Fruit fly (Drosophila melanogaster): ENCODE results near the gene CG11693.

CG11693 gene

DNA sequence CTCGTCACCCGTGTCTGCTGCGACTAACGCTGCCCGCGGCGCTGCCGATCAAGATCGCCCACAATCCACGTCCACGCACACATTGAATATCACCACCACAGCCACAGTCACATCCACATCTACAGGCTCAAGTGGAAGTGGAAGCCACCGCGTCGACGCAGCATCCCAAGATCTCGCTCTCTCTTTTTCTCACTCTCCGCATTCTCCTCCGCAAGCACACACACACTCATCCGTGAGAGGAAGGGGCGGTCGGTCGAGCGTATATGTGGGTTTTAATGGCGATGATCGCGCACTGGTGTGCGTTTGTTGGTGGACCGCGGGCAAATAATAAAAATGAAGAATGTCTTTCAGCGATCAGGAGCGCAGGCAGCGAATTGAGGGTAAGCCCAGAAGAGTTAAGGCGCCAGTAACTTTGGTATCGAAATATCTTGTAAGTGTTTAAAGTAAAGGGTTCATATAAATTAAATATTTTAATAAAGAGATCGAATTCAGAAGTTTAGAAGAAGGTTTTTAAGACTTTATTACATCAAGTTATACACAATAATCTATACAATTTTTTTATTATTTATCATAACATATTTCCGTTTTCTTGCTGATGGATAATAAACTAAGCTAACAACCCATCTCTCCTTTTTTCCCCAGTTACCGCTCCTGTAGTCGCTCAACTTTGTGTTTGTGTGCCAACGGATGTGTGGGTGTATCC, 23.3 kb upstream of the CG11693 start, which contains the start of gene Poxm (continued):
- peak; percentile 82 for TF ChIP-seq CG8765 (GFP tag; IDR thresholded peaks at IDR 0.05)
- TF ChIP-seq CG2712 (tag; optimal IDR thresholded peaks at IDR 0.05) = peak; percentile 96
- TF ChIP-seq Six4 (GFP tag; optimal IDR thresholded peaks at IDR 0.05) = peak; percentile 88
- TF ChIP-seq Tbp (GFP tag; optimal IDR thresholded peaks at IDR 0.05) = no peak
- TF ChIP-seq fd102C (GFP tag; optimal IDR thresholded peaks at IDR 0.05) = peak; percentile 1
- no peak for TF ChIP-seq Elba2 (GFP tag; optimal IDR thresholded peaks at IDR 0.05)
- TF ChIP-seq CG13287 (GFP tag; IDR thresholded peaks at IDR 0.05; ENCODE audit: partially characterized antibody) = no peak
- TF ChIP-seq Asciz (GFP tag; optimal IDR thresholded peaks at IDR 0.05) = peak; percentile 83
- peak; percentile 91 for TF ChIP-seq CG10209 (GFP tag; optimal IDR thresholded peaks at IDR 0.05)
- TF ChIP-seq CG12769 (tag; optimal IDR thresholded peaks at IDR 0.05) = peak; percentile 4
- TF ChIP-seq CG3847 (GFP tag; IDR thresholded peaks at IDR 0.05) = peak; percentile 84
- TF ChIP-seq ERR (GFP tag; optimal IDR thresholded peaks at IDR 0.05) = no peak
- TF ChIP-seq CG13624 (GFP tag; optimal IDR thresholded peaks at IDR 0.05) = peak; percentile 68
- peak; percentile 82; the same call in 1 of the 2 replicates for TF ChIP-seq CG32767 (GFP tag; IDR thresholded peaks at IDR 0.05)
- peak; percentile 97 for TF ChIP-seq CG7839 (tag; optimal IDR thresholded peaks at IDR 0.05)
- peak; percentile 92 for TF ChIP-seq az2 (GFP tag; optimal IDR thresholded peaks at IDR 0.05)
- TF ChIP-seq CG11560 (tag; IDR thresholded peaks at IDR 0.05) = peak; percentile 83
- TF ChIP-seq CG10431 (GFP tag; optimal IDR thresholded peaks at IDR 0.05) = peak; percentile 73
- peak; percentile 56 for TF ChIP-seq Jarid2 (GFP tag; optimal IDR thresholded peaks at IDR 0.05)
- TF ChIP-seq amos (GFP tag; IDR thresholded peaks at IDR 0.05; ENCODE audit: partially characterized antibody) = no peak; the same call in none of the 2 replicates
- peak; percentile 3 for TF ChIP-seq CG3838 (GFP tag; optimal IDR thresholded peaks at IDR 0.05)
- peak; percentile 87 for TF ChIP-seq CG12104 (GFP tag; optimal IDR thresholded peaks at IDR 0.05)
- TF ChIP-seq so (GFP tag; IDR thresholded peaks at IDR 0.05) = peak; percentile 64; the same call in 1 of the 3 replicates
- TF ChIP-seq Xbp1 (GFP tag; optimal IDR thresholded peaks at IDR 0.05) = peak; percentile 92
- TF ChIP-seq CG7556 (GFP tag; optimal IDR thresholded peaks at IDR 0.05) = peak; percentile 93
- no peak for TF ChIP-seq C15 (GFP tag; IDR thresholded peaks at IDR 0.05)
- peak; percentile 58 for TF ChIP-seq vfl (GFP tag; optimal IDR thresholded peaks at IDR 0.05)
- TF ChIP-seq CG12942 (GFP tag; optimal IDR thresholded peaks at IDR 0.05) = peak; percentile 77
- peak; percentile 77 for TF ChIP-seq chn (GFP tag; optimal IDR thresholded peaks at IDR 0.05)
- peak; percentile 69 for TF ChIP-seq CG10274 (GFP tag; optimal IDR thresholded peaks at IDR 0.05)
- TF ChIP-seq phol (tag; optimal IDR thresholded peaks at IDR 0.05) = peak; percentile 97
- TF ChIP-seq CG1792 (GFP tag; optimal IDR thresholded peaks at IDR 0.05) = peak; percentile 18
- peak; percentile 93 for TF ChIP-seq sisA (GFP tag; IDR thresholded peaks at IDR 0.05)
- peak; percentile 94 for TF ChIP-seq lmd (GFP tag; IDR thresholded peaks at IDR 0.05)
- peak; percentile 88 for TF ChIP-seq gsb-n (tag; optimal IDR thresholded peaks at IDR 0.05)
- peak; percentile 87 for TF ChIP-seq slbo (GFP tag; IDR thresholded peaks at IDR 0.05)
- TF ChIP-seq chif (GFP tag; optimal IDR thresholded peaks at IDR 0.05) = peak; percentile 37 to 75
- TF ChIP-seq cad (GFP tag; optimal IDR thresholded peaks at IDR 0.05) = no peak
- peak; percentile 51 for TF ChIP-seq Antp (GFP tag; optimal IDR thresholded peaks at IDR 0.05)
- no peak for TF ChIP-seq en (GFP tag; optimal IDR thresholded peaks at IDR 0.05)
- peak; percentile 82 for TF ChIP-seq BtbVII (GFP tag; optimal IDR thresholded peaks at IDR 0.05)
- TF ChIP-seq CG18476 (GFP tag; optimal IDR thresholded peaks at IDR 0.05) = peak; percentile 81
- TF ChIP-seq Dip3 (GFP tag; optimal IDR thresholded peaks at IDR 0.05) = peak; percentile 19
- TF ChIP-seq ase (GFP tag; IDR thresholded peaks at IDR 0.05) = peak; percentile 79
- peak; percentile 40 for TF ChIP-seq CG8944 (GFP tag; optimal IDR thresholded peaks at IDR 0.05)
- TF ChIP-seq CG18619 (GFP tag; optimal IDR thresholded peaks at IDR 0.05) = peak; percentile 88
- peak; percentile 61 for TF ChIP-seq slou (GFP tag; optimal IDR thresholded peaks at IDR 0.05)
- TF ChIP-seq CG10979 (tag; optimal IDR thresholded peaks at IDR 0.05) = peak; percentile 96
- TF ChIP-seq pho (GFP tag; optimal IDR thresholded peaks at IDR 0.05) = peak; percentile 16
- TF ChIP-seq bcd (GFP tag; optimal IDR thresholded peaks at IDR 0.05) = peak; percentile 93

Data from whole organism, embryonic.